Worm (Caenorhabditis elegans): Measurements from ENCODE around the gene srh-234.

- no peak for TF ChIP-seq ztf-29 (GFP tag; IDR thresholded peaks at IDR 0.05)
- TF ChIP-seq tab-1 (GFP tag; IDR thresholded peaks at IDR 0.05) = no peak
- no peak for TF ChIP-seq ref-1 (GFP tag; conservative IDR thresholded peaks at IDR 0.05)
- no peak for TF ChIP-seq ztf-23 (GFP tag; IDR thresholded peaks at IDR 0.05)
- no peak for TF ChIP-seq flt-1 (GFP tag; IDR thresholded peaks at IDR 0.05)
- TF ChIP-seq cog-1 (tag; optimal IDR thresholded peaks at IDR 0.05) = no peak
Observed at ce11 chrV:7653567-7653966, 1.9 kb upstream of the srh-234 start, which contains the start of gene srh-200.

All from whole organism, midembryonic.